Worm (Caenorhabditis elegans) whole organism, L4 larva: Measurements from ENCODE around the gene ndua-1.

ENCODE experiments used
- F26F4.8 ChIP-seq: fragments of 200-800 bp; sonication (Bioruptor generic); conservative IDR thresholded peaks from 2 replicates; pipeline ENCODE4 v1.3.6; 2022; ENCODE audit warnings: missing genetic modification characterization, missing compliant biosample characterization
- F44E2.7 ChIP-seq: fragments of 200-800 bp; sonication (Bioruptor generic); IDR thresholded peaks from 2 replicates; pipeline ENCODE4 v2.1.2; 2022; ENCODE audit warnings: missing genetic modification characterization, missing compliant biosample characterization
- T26A8.4 ChIP-seq: fragments of 200-800 bp; sonication (Bioruptor generic); IDR thresholded peaks from 2 replicates; pipeline ENCODE4 v1.3.6; 2022; ENCODE audit warnings: missing genetic modification characterization, missing compliant biosample characterization
- Y105C5A.15 ChIP-seq: fragments of 200-800 bp; sonication (Bioruptor generic); IDR thresholded peaks from 2 replicates; pipeline ENCODE4 v1.3.6; 2022; ENCODE audit warnings: missing genetic modification characterization, missing compliant biosample characterization
- Y5F2A.4 ChIP-seq: fragments of 200-800 bp; sonication (Bioruptor generic); optimal IDR thresholded peaks from 2 replicates; lab custom pipeline; 2018; ENCODE audit warnings: mild to moderate bottlenecking, missing genetic modification characterization, missing compliant biosample characterization
- Y75B8A.6 ChIP-seq: fragments of 200-800 bp; sonication (Bioruptor generic); IDR thresholded peaks from 2 replicates; pipeline ENCODE4 v1.3.6; 2022; ENCODE audit warnings: missing genetic modification reagents, missing genetic modification characterization, missing compliant biosample characterization
- aha-1 ChIP-seq: fragments of 150-350 bp; peaks from one replicate; lab custom pipeline; 2014; ENCODE audit warnings: missing biosample characterization, missing genetic modification characterization
- ceh-20 ChIP-seq: fragments of 200-800 bp; sonication (Bioruptor generic); IDR thresholded peaks from 2 replicates; pipeline ENCODE4 v1.3.6; 2022; ENCODE audit warnings: missing genetic modification reagents, missing genetic modification characterization, missing compliant biosample characterization
- ceh-44 ChIP-seq: fragments of 200-800 bp; sonication (Bioruptor generic); IDR thresholded peaks from 2 replicates; pipeline ENCODE4 v1.3.6; 2022; ENCODE audit warnings: missing genetic modification reagents, missing genetic modification characterization, missing compliant biosample characterization
- daf-16 ChIP-seq, 3 experiments: sonication (generic microtip); optimal IDR thresholded peaks; 2 replicates each; lab custom pipeline; 2016 to 2017; ENCODE audit warnings: missing genetic modification characterization in 3 of 3, missing genetic modification reagents in 3 of 3, mild to moderate bottlenecking in 2 of 3, missing compliant biosample characterization in 2 of 3, missing biosample characterization in 1 of 3, moderate library complexity in 1 of 3
- dmd-6 ChIP-seq: fragments of 200-800 bp; sonication (Bioruptor generic); IDR thresholded peaks from 2 replicates; pipeline ENCODE4 v1.3.6; 2022; ENCODE audit warnings: missing genetic modification reagents, missing genetic modification characterization, missing compliant biosample characterization
- dve-1 ChIP-seq: sonication (generic microtip); optimal IDR thresholded peaks from 2 replicates; lab custom pipeline; 2017; ENCODE audit warnings: antibody characterized with exemption, mild to moderate bottlenecking, missing genetic modification characterization, missing compliant biosample characterization; ENCODE audit not compliant: insufficient read depth
- egl-27 ChIP-seq: sonication (generic microtip); optimal IDR thresholded peaks from 3 replicates; lab custom pipeline; 2017; ENCODE audit warnings: missing biosample characterization, missing genetic modification reagents, missing genetic modification characterization
- fkh-10 ChIP-seq: fragments of 150-350 bp; optimal IDR thresholded peaks from 2 replicates; lab custom pipeline; 2014; ENCODE audit warnings: missing biosample characterization, missing genetic modification reagents, missing genetic modification characterization
- hif-1 ChIP-seq, 2 experiments: sonication (generic microtip); optimal IDR thresholded peaks; 2 replicates each; lab custom pipeline; 2016 to 2017; ENCODE audit warnings: missing compliant biosample characterization in 2 of 2, missing genetic modification characterization in 2 of 2, missing genetic modification reagents in 2 of 2, missing genotype in 2 of 2, mild to moderate bottlenecking in 1 of 2
- hlh-11 ChIP-seq: fragments of 200-800 bp; sonication (Bioruptor generic); optimal IDR thresholded peaks from 2 replicates; lab custom pipeline; 2018; ENCODE audit warnings: mild to moderate bottlenecking, missing genetic modification characterization, missing compliant biosample characterization
- hlh-30 ChIP-seq: sonication (generic microtip); optimal IDR thresholded peaks from 2 replicates; lab custom pipeline; 2017; ENCODE audit warnings: antibody characterized with exemption, mild to moderate bottlenecking, missing genetic modification characterization, missing compliant biosample characterization; ENCODE audit not compliant: insufficient read depth
- lin-38 ChIP-seq: fragments of 200-800 bp; sonication (Bioruptor generic); IDR thresholded peaks from 2 replicates; pipeline ENCODE4 v1.3.6; 2022; ENCODE audit warnings: missing genetic modification reagents, missing genetic modification characterization, missing compliant biosample characterization
- lir-3 ChIP-seq: sonication (generic microtip); optimal IDR thresholded peaks from 2 replicates; lab custom pipeline; 2016; ENCODE audit warnings: mild to moderate bottlenecking, missing genetic modification characterization, missing compliant biosample characterization
- lsy-2 ChIP-seq, 2 experiments: fragments of 150-350 bp in 1 of 2; sonication (generic microtip) in 1 of 2; optimal IDR thresholded peaks; 2 replicates each; lab custom pipeline; 2014 to 2017; ENCODE audit warnings: missing biosample characterization in 2 of 2, missing genetic modification characterization in 2 of 2
- mdl-1 ChIP-seq, 2 experiments: fragments of 150-350 bp in 1 of 2; sonication (generic microtip) in 1 of 2; optimal IDR thresholded peaks; 2 replicates each; lab custom pipeline; 2014 to 2017; ENCODE audit warnings: missing biosample characterization in 2 of 2, missing genetic modification characterization in 2 of 2
- mep-1 ChIP-seq: fragments of 150-350 bp; sonication (generic microtip); optimal IDR thresholded peaks from 3 replicates; lab custom pipeline; 2014; ENCODE audit warnings: missing biosample characterization, missing genetic modification characterization
- mes-2 ChIP-seq: sonication (generic microtip); optimal IDR thresholded peaks from 2 replicates; lab custom pipeline; 2016; ENCODE audit warnings: missing genotype, mild to moderate bottlenecking, missing genetic modification characterization, missing compliant biosample characterization; ENCODE audit not compliant: poor library complexity, severe bottlenecking
- mxl-3 ChIP-seq: fragments of 200-800 bp; sonication (Bioruptor generic); optimal IDR thresholded peaks from 2 replicates; lab custom pipeline; 2018; ENCODE audit warnings: mild to moderate bottlenecking, missing genetic modification characterization, missing compliant biosample characterization
- nhr-102 ChIP-seq: sonication (generic microtip); optimal IDR thresholded peaks from 2 replicates; lab custom pipeline; 2016; ENCODE audit warnings: mild to moderate bottlenecking, missing genetic modification characterization, moderate library complexity, missing compliant biosample characterization
- nhr-237 ChIP-seq: sonication (generic microtip); optimal IDR thresholded peaks from 2 replicates; lab custom pipeline; 2017; ENCODE audit warnings: missing biosample characterization, missing genetic modification characterization
- nhr-28 ChIP-seq: fragments of 150-350 bp; optimal IDR thresholded peaks from 2 replicates; lab custom pipeline; 2014; ENCODE audit warnings: missing biosample characterization, missing genetic modification characterization
- nhr-48 ChIP-seq: sonication (generic microtip); optimal IDR thresholded peaks from 2 replicates; lab custom pipeline; 2016; ENCODE audit warnings: mild to moderate bottlenecking, missing genetic modification characterization, missing compliant biosample characterization
- nhr-6 ChIP-seq: fragments of 150-350 bp; optimal IDR thresholded peaks from 2 replicates; lab custom pipeline; 2014; ENCODE audit warnings: missing biosample characterization, missing genetic modification characterization
- nhr-76 ChIP-seq: fragments of 150-350 bp; optimal IDR thresholded peaks from 2 replicates; lab custom pipeline; 2014; ENCODE audit warnings: missing biosample characterization, missing genetic modification characterization
- php-3 ChIP-seq: fragments of 200-800 bp; sonication (Bioruptor generic); IDR thresholded peaks from 2 replicates; pipeline ENCODE4 v1.3.6; 2022; ENCODE audit warnings: missing genetic modification reagents, missing genetic modification characterization, missing compliant biosample characterization
- pqm-1 ChIP-seq: sonication (generic microtip); optimal IDR thresholded peaks from 2 replicates; lab custom pipeline; 2017; ENCODE audit warnings: missing biosample characterization, missing genetic modification characterization
- skn-1 ChIP-seq: fragments of 150-350 bp; optimal IDR thresholded peaks from 2 replicates; lab custom pipeline; 2014; ENCODE audit warnings: missing biosample characterization, missing genetic modification characterization
- snpc-1.2 ChIP-seq: fragments of 200-800 bp; sonication (Bioruptor generic); IDR thresholded peaks from 2 replicates; pipeline ENCODE4 v1.3.6; 2022; ENCODE audit warnings: missing genetic modification reagents, missing genetic modification characterization, missing compliant biosample characterization
- spr-1 ChIP-seq: sonication (generic microtip); optimal IDR thresholded peaks from 2 replicates; lab custom pipeline; 2016; ENCODE audit warnings: mild to moderate bottlenecking, missing genetic modification characterization, missing compliant biosample characterization
- unc-39 ChIP-seq: sonication (generic microtip); optimal IDR thresholded peaks from 2 replicates; lab custom pipeline; 2017; ENCODE audit warnings: missing biosample characterization, missing genetic modification characterization
- vab-7 ChIP-seq: fragments of 200-800 bp; sonication (Bioruptor generic); IDR thresholded peaks from 2 replicates; pipeline ENCODE4 v1.3.6; 2022; ENCODE audit warnings: missing genetic modification reagents, missing genetic modification characterization, missing compliant biosample characterization

Gene ndua-1

DNA sequence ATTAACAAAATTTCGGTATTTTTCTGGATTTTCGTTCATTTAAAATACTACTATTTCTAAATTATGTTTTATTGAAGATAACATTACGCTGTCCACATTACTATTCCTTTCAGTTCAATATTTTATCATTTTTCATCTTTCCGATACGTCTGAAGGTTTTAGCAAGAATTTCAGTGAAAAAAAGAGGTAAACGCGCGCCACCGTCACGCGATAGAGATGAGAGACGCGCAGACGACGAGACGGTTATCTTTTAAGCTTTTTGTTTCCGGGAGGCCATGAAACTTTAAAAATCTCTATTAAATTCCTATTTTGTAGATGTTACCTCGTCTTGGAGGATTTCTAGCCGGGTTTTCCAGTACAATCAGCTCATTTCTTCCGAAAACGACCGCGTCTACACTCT, 13.9 kb downstream of the ndua-1 start, which contains the start of gene mrps-12:
Gene mrps-12, plus strand, starts transcription at position 316 of the 400 bp plus-strand sequence.
- peak; percentile 11 for TF ChIP-seq mep-1
- TF ChIP-seq lsy-2 (tag; optimal IDR thresholded peaks at IDR 0.05; lab: Kevin White, UChicago): peak in 1 of 2 experiments; percentile 23
- no peak for TF ChIP-seq Y105C5A.15 (GFP tag; lab: Robert Waterston, UW)
- peak; percentile 55 for TF ChIP-seq mes-2 (tag; lab: Kevin White, UChicago)
- peak; percentile 3 for TF ChIP-seq nhr-6 (tag; lab: Kevin White, UChicago)
- TF ChIP-seq nhr-102 (tag; lab: Kevin White, UChicago): no peak
- no peak for TF ChIP-seq daf-16 (GFP tag; optimal IDR thresholded peaks at IDR 0.05; lab: Kevin White, UChicago)
- peak; percentile 0 for TF ChIP-seq daf-16 (tag; optimal IDR thresholded peaks at IDR 0.05; lab: Kevin White, UChicago)
- TF ChIP-seq aha-1 (tag; lab: Kevin White, UChicago): peak; percentile 43
- peak; percentile 23 for TF ChIP-seq hlh-30
- TF ChIP-seq lin-38 (GFP tag; lab: Robert Waterston, UW): peak; percentile 63
- no peak for TF ChIP-seq fkh-10 (GFP tag; lab: Kevin White, UChicago)

ce11 chrV:20832554-20832963, 19.1 kb downstream of the ndua-1 start:
- TF ChIP-seq aha-1 (tag; lab: Kevin White, UChicago) (peak; percentile 64), lin-38 (GFP tag; lab: Robert Waterston, UW) (peak; percentile 72), lsy-2 (tag; optimal IDR thresholded peaks at IDR 0.05; lab: Kevin White, UChicago) (peak in 1 of 2 experiments; percentile 39), hif-1 (tag; optimal IDR thresholded peaks at IDR 0.05; lab: Kevin White, UChicago) (peak in 1 of 2 experiments; percentile 64), mes-2 (tag; lab: Kevin White, UChicago) (peak; percentile 67), vab-7 (0 out of 2 replicates have a peak, but pooled peaks have one; percentile 9), nhr-48 (tag; lab: Kevin White, UChicago) (no peak), dmd-6 (GFP tag; lab: Robert Waterston, UW) (no peak), mep-1 (peak; percentile 19)

ce11 chrV:20831867-20832266, 19.8 kb downstream of the ndua-1 start:
- TF ChIP-seq pqm-1 (tag; lab: Kevin White, UChicago) (peak; percentile 52), daf-16 (GFP tag; optimal IDR thresholded peaks at IDR 0.05; lab: Kevin White, UChicago) (no peak), daf-16 (tag; optimal IDR thresholded peaks at IDR 0.05; lab: Kevin White, UChicago) (peak; percentile 79), F26F4.8 (GFP tag; lab: Robert Waterston, UW) (no peak), mes-2 (tag; lab: Kevin White, UChicago) (peak; percentile 64), dmd-6 (GFP tag; lab: Robert Waterston, UW) (peak; percentile 84), Y105C5A.15 (GFP tag; lab: Robert Waterston, UW) (no peak), hlh-30 (peak; percentile 68), dve-1 (peak; percentile 49), nhr-28 (tag; lab: Kevin White, UChicago) (peak; percentile 79), php-3 (GFP tag; lab: Robert Waterston, UW) (no peak), hlh-11 (tag; lab: Kevin White, UChicago) (peak; percentile 68), T26A8.4 (0 out of 2 replicates have a peak, but pooled peaks have one; percentile 29), mxl-3 (peak; percentile 85), F44E2.7 (no peak), unc-39 (tag; lab: Kevin White, UChicago) (no peak), nhr-6 (tag; lab: Kevin White, UChicago) (peak; percentile 41), nhr-48 (tag; lab: Kevin White, UChicago) (peak; percentile 39), mdl-1 (tag; optimal IDR thresholded peaks at IDR 0.05; lab: Kevin White, UChicago) (peak in 1 of 2 experiments; percentile 58), lsy-2 (tag; optimal IDR thresholded peaks at IDR 0.05; lab: Kevin White, UChicago) (peak in 1 of 2 experiments; percentile 25), mep-1 (peak; percentile 27)

DNA sequence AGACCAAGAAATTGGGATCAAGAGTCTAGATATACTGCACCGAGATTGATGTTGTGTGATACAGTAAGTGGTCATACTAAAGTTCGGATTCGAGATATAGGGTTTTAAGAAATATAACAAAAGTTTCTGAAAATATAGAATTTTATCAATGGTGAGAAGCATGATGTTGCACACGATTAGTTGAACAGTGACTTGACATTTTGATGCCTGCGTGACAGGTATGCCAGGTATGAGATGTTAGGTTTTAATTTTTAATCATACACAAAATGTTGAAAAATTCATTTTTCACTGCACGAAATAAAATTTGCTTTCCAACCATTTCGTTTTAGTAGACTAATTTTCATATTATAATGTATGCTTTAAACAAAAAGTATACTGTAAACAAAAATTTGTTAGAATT, 21.3 kb downstream of the ndua-1 start:
- TF ChIP-seq egl-27 (tag; lab: Kevin White, UChicago) (no peak), dmd-6 (GFP tag; lab: Robert Waterston, UW) (peak; percentile 56; the same call in 1 of the 2 replicates)

DNA sequence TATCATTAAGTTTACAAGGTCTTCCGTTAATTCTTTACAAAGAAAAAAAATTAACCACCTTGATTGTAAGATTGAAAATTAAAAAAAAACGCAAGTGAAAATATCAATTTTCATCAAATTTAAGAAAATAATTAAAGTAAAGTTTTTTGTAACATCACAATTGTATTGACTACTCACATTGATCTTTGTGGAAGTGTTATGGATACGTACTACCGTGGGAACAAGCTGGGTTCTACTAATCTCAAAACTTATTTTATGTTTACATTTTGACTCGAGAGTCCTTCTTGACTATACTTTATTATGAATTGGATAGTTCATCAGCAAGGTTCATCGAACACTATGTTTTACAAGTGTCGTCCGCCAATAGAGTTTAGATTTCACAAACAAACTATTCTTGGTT, 22.2 kb downstream of the ndua-1 start, which contains the start of gene num-1:
Gene num-1, plus strand, starts transcription at position 301 of the 400 bp plus-strand sequence.
- TF ChIP-seq nhr-48 (tag; lab: Kevin White, UChicago): no peak
- no peak for TF ChIP-seq dve-1
- no peak for TF ChIP-seq nhr-237
- no peak for TF ChIP-seq snpc-1.2
- no peak for TF ChIP-seq lir-3 (tag; lab: Kevin White, UChicago)
- no peak for TF ChIP-seq lsy-2 (tag; optimal IDR thresholded peaks at IDR 0.05; lab: Kevin White, UChicago)
- no peak for TF ChIP-seq spr-1 (tag; lab: Kevin White, UChicago)
- no peak for TF ChIP-seq Y5F2A.4 (GFP tag; lab: Kevin White, UChicago)
- no peak for TF ChIP-seq ceh-20 (GFP tag; lab: Robert Waterston, UW)
- TF ChIP-seq skn-1 (tag; lab: Kevin White, UChicago): no peak
- TF ChIP-seq nhr-76 (tag; lab: Kevin White, UChicago): no peak
- TF ChIP-seq F44E2.7: no peak
- TF ChIP-seq nhr-6 (tag; lab: Kevin White, UChicago): no peak
- no peak for TF ChIP-seq T26A8.4
- TF ChIP-seq ceh-44 (GFP tag; lab: Robert Waterston, UW): no peak
- no peak for TF ChIP-seq mdl-1 (tag; optimal IDR thresholded peaks at IDR 0.05; lab: Kevin White, UChicago)
- no peak for TF ChIP-seq mep-1
- TF ChIP-seq Y75B8A.6 (GFP tag; lab: Robert Waterston, UW): no peak
